Fruit fly (Drosophila melanogaster) whole organism, embryonic: ENCODE results near the gene Inx5.

Experiments used
- BEAF-32 ChIP-seq: fragments of 200-800 bp; sonication (Bioruptor generic); optimal IDR thresholded peaks from 3 replicates; lab custom pipeline; 2017; ENCODE audit warnings: missing biosample characterization, missing genetic modification characterization, mild to moderate bottlenecking, moderate library complexity, missing genetic modification reagents
- Bteb2 ChIP-seq: fragments of 200-800 bp; sonication (Bioruptor generic); optimal IDR thresholded peaks from 2 replicates; lab custom pipeline; 2016; ENCODE audit warnings: missing biosample characterization, missing genetic modification characterization
- CG10209 ChIP-seq: fragments of 200-800 bp; sonication (Bioruptor generic); optimal IDR thresholded peaks from 3 replicates; lab custom pipeline; 2017; ENCODE audit warnings: missing biosample characterization, mild to moderate bottlenecking, missing genetic modification characterization, missing genetic modification reagents
- CG10654 ChIP-seq: fragments of 200-800 bp; sonication (Bioruptor generic); optimal IDR thresholded peaks from 2 replicates; lab custom pipeline; 2016; ENCODE audit warnings: missing biosample characterization, missing genetic modification characterization
- CG12071 ChIP-seq: fragments of 200-800 bp; sonication (Bioruptor generic); optimal IDR thresholded peaks from 3 replicates; lab custom pipeline; 2018; ENCODE audit warnings: missing biosample characterization, mild to moderate bottlenecking, missing genetic modification characterization
- CG13624 ChIP-seq: fragments of 200-800 bp; sonication (Bioruptor generic); optimal IDR thresholded peaks from 2 replicates; lab custom pipeline; 2016; ENCODE audit warnings: missing biosample characterization, missing genetic modification characterization
- CG14710 ChIP-seq: fragments of 200-800 bp; sonication (Bioruptor generic); optimal IDR thresholded peaks from 3 replicates; lab custom pipeline; 2019; ENCODE audit warnings: missing biosample characterization, mild to moderate bottlenecking, missing genetic modification characterization, moderate library complexity
- CG15011 ChIP-seq: fragments of 200-800 bp; sonication (Bioruptor generic); optimal IDR thresholded peaks from 3 replicates; lab custom pipeline; 2018; ENCODE audit warnings: missing biosample characterization, mild to moderate bottlenecking, missing genetic modification characterization
- CG15696 ChIP-seq: fragments of 200-800 bp; sonication (Bioruptor generic); optimal IDR thresholded peaks from 2 replicates; lab custom pipeline; 2019; ENCODE audit warnings: missing biosample characterization, mild to moderate bottlenecking, missing genetic modification characterization, moderate library complexity
- CG17612 ChIP-seq: fragments of 200-800 bp; sonication (Bioruptor generic); IDR thresholded peaks from 2 replicates; pipeline ENCODE4 v1.3.6; 2022; ENCODE audit warnings: missing biosample characterization, missing genetic modification characterization
- CG1792 ChIP-seq: fragments of 200-800 bp; sonication (Bioruptor generic); optimal IDR thresholded peaks from 2 replicates; lab custom pipeline; 2016; ENCODE audit warnings: missing biosample characterization, missing genetic modification characterization
- CG2678 ChIP-seq: fragments of 200-800 bp; sonication (Bioruptor generic); optimal IDR thresholded peaks from 3 replicates; lab custom pipeline; 2019; ENCODE audit warnings: missing biosample characterization, mild to moderate bottlenecking, missing genetic modification characterization, moderate library complexity
- CG2875 ChIP-seq: fragments of 200-800 bp; sonication (Bioruptor generic); optimal IDR thresholded peaks from 2 replicates; lab custom pipeline; 2017; ENCODE audit warnings: missing biosample characterization, mild to moderate bottlenecking, missing genetic modification characterization, missing genetic modification reagents
- CG31365 ChIP-seq: fragments of 200-800 bp; sonication (Bioruptor generic); optimal IDR thresholded peaks from 2 replicates; lab custom pipeline; 2018; ENCODE audit warnings: missing biosample characterization, mild to moderate bottlenecking, missing genetic modification characterization
- CG4820 ChIP-seq: fragments of 200-800 bp; sonication (Bioruptor generic); optimal IDR thresholded peaks from 3 replicates; lab custom pipeline; 2016; ENCODE audit warnings: missing biosample characterization, missing genetic modification characterization
- CG5953 ChIP-seq: fragments of 200-800 bp; sonication (Bioruptor generic); IDR thresholded peaks from 2 replicates; pipeline ENCODE4 v1.3.6; 2022; ENCODE audit warnings: missing biosample characterization, missing genetic modification characterization
- CG6689 ChIP-seq: fragments of 200-800 bp; sonication (Bioruptor generic); IDR thresholded peaks from 2 replicates; pipeline ENCODE4 v1.3.6; 2022; ENCODE audit warnings: missing biosample characterization, missing genetic modification characterization
- CG7987 ChIP-seq: fragments of 200-800 bp; sonication (Bioruptor generic); optimal IDR thresholded peaks from 2 replicates; lab custom pipeline; 2018; ENCODE audit warnings: missing biosample characterization, mild to moderate bottlenecking, missing genetic modification characterization, moderate library complexity
- CG8281 ChIP-seq: fragments of 200-800 bp; sonication (Bioruptor generic); optimal IDR thresholded peaks from 2 replicates; lab custom pipeline; 2018; ENCODE audit warnings: missing biosample characterization, mild to moderate bottlenecking, missing genetic modification characterization, moderate library complexity
- CG8290 ChIP-seq, 3 experiments: fragments of 200-800 bp; sonication (Bioruptor generic); optimal IDR thresholded peaks; 2 replicates each; lab custom pipeline; 2016 to 2019; ENCODE audit warnings: missing biosample characterization in 3 of 3, missing genetic modification characterization in 3 of 3, mild to moderate bottlenecking in 2 of 3, moderate library complexity in 1 of 3
- CG9609 ChIP-seq: fragments of 200-800 bp; sonication (Bioruptor generic); optimal IDR thresholded peaks from 3 replicates; lab custom pipeline; 2016; ENCODE audit warnings: missing biosample characterization, missing genetic modification characterization
- Dref ChIP-seq: fragments of 200-800 bp; sonication (Bioruptor generic); IDR thresholded peaks from 2 replicates; pipeline ENCODE4 v1.3.6; 2022; ENCODE audit warnings: missing biosample characterization, missing genetic modification characterization
- Drgx ChIP-seq: fragments of 200-800 bp; sonication (Bioruptor generic); IDR thresholded peaks from 2 replicates; pipeline ENCODE4 v1.3.6; 2022; ENCODE audit warnings: missing biosample characterization, missing genetic modification characterization
- Elba2 ChIP-seq: fragments of 200-800 bp; sonication (Bioruptor generic); optimal IDR thresholded peaks from 3 replicates; lab custom pipeline; 2016; ENCODE audit warnings: missing biosample characterization, missing genetic modification characterization
- Gsc ChIP-seq: fragments of 200-800 bp; sonication (Bioruptor generic); IDR thresholded peaks from 2 replicates; pipeline ENCODE4 v1.3.6; 2022; ENCODE audit warnings: missing biosample characterization, missing genetic modification characterization
- HLH4C ChIP-seq: fragments of 200-800 bp; sonication (Bioruptor generic); IDR thresholded peaks from 3 replicates; pipeline ENCODE4 v1.3.6; 2022; ENCODE audit warnings: missing biosample characterization, missing genetic modification characterization; ENCODE audit not compliant: partially characterized antibody
- Lhr ChIP-seq: fragments of 200-800 bp; sonication (Bioruptor generic); optimal IDR thresholded peaks from 3 replicates; lab custom pipeline; 2017; ENCODE audit warnings: mild to moderate bottlenecking, missing biosample characterization, missing genetic modification reagents, missing genetic modification characterization
- MBD-R2 ChIP-seq: fragments of 200-800 bp; sonication (Bioruptor generic); IDR thresholded peaks from 2 replicates; pipeline ENCODE4 v1.3.6; 2022; ENCODE audit warnings: missing biosample characterization, missing genetic modification characterization
- Mad ChIP-seq: fragments of 200-800 bp; sonication (Bioruptor generic); optimal IDR thresholded peaks from 2 replicates; lab custom pipeline; 2016; ENCODE audit warnings: missing biosample characterization, missing genetic modification characterization
- Mrtf ChIP-seq: fragments of 200-800 bp; sonication (Bioruptor generic); IDR thresholded peaks from 3 replicates; pipeline ENCODE4 v1.3.6; 2022; ENCODE audit warnings: missing biosample characterization, missing genetic modification characterization
- NK7.1 ChIP-seq: fragments of 200-800 bp; sonication (Bioruptor generic); optimal IDR thresholded peaks from 3 replicates; lab custom pipeline; 2016; ENCODE audit warnings: missing biosample characterization, missing genetic modification characterization
- Poxn ChIP-seq: fragments of 200-800 bp; sonication (Bioruptor generic); IDR thresholded peaks from 2 replicates; pipeline ENCODE4 v1.3.6; 2022; ENCODE audit warnings: missing biosample characterization, missing genetic modification characterization
- Sox100B ChIP-seq: fragments of 200-800 bp; sonication (Bioruptor generic); optimal IDR thresholded peaks from 3 replicates; lab custom pipeline; 2018; ENCODE audit warnings: missing biosample characterization, mild to moderate bottlenecking, missing genetic modification characterization
- Vsx1 ChIP-seq: fragments of 200-800 bp; sonication (Bioruptor generic); optimal IDR thresholded peaks from 2 replicates; lab custom pipeline; 2017; ENCODE audit warnings: missing biosample characterization, mild to moderate bottlenecking, missing genetic modification characterization, missing genetic modification reagents
- amos ChIP-seq: fragments of 200-800 bp; sonication (Bioruptor generic); IDR thresholded peaks from 2 replicates; pipeline ENCODE4 v1.3.6; 2022; ENCODE audit warnings: missing biosample characterization, missing genetic modification characterization; ENCODE audit not compliant: partially characterized antibody
- caup ChIP-seq: fragments of 200-800 bp; sonication (Bioruptor generic); optimal IDR thresholded peaks from 3 replicates; lab custom pipeline; 2017; ENCODE audit warnings: missing biosample characterization, mild to moderate bottlenecking, missing genetic modification characterization, moderate library complexity; ENCODE audit not compliant: severe bottlenecking
- dpn ChIP-seq, 2 experiments: fragments of 200-800 bp; sonication (Bioruptor generic); optimal IDR thresholded peaks; 3 replicates each; lab custom pipeline; 2016; ENCODE audit warnings: missing biosample characterization in 2 of 2, missing genetic modification characterization in 2 of 2
- dysf ChIP-seq: fragments of 200-800 bp; sonication (Bioruptor generic); IDR thresholded peaks from 3 replicates; pipeline ENCODE4 v1.3.6; 2022; ENCODE audit warnings: missing biosample characterization, missing genetic modification characterization
- fd102C ChIP-seq: fragments of 200-800 bp; sonication (Bioruptor generic); optimal IDR thresholded peaks from 2 replicates; lab custom pipeline; 2018; ENCODE audit warnings: missing biosample characterization, mild to moderate bottlenecking, missing genetic modification characterization, moderate library complexity
- otp ChIP-seq: fragments of 200-800 bp; sonication (Bioruptor generic); IDR thresholded peaks from 3 replicates; pipeline ENCODE4, ENCODE4 v1.3.6; 2022; ENCODE audit warnings: missing biosample characterization, missing genetic modification characterization
- p53 ChIP-seq: fragments of 200-800 bp; sonication (Bioruptor generic); optimal IDR thresholded peaks from 2 replicates; lab custom pipeline; 2016; ENCODE audit warnings: missing biosample characterization, missing genetic modification characterization
- pros ChIP-seq: fragments of 200-800 bp; sonication (Bioruptor generic); optimal IDR thresholded peaks from 3 replicates; lab custom pipeline; 2019; ENCODE audit warnings: missing biosample characterization, mild to moderate bottlenecking, missing genetic modification characterization, moderate library complexity
- row ChIP-seq: fragments of 200-800 bp; sonication (Bioruptor generic); IDR thresholded peaks from 3 replicates; pipeline ENCODE4 v1.3.6; 2022; ENCODE audit warnings: missing biosample characterization, missing genetic modification characterization
- trh ChIP-seq: fragments of 200-800 bp; sonication (Bioruptor generic); optimal IDR thresholded peaks from 2 replicates; lab custom pipeline; 2016; ENCODE audit warnings: missing biosample characterization, missing genetic modification characterization
- twi ChIP-seq: fragments of 200-800 bp; optimal IDR thresholded peaks from 2 replicates; lab custom pipeline; 2019; ENCODE audit warnings: missing biosample characterization, mild to moderate bottlenecking, missing genetic modification characterization, moderate library complexity
- usp ChIP-seq: fragments of >200 bp; optimal IDR thresholded peaks from 2 replicates; lab custom pipeline; 2017; ENCODE audit warnings: missing biosample characterization, missing genetic modification characterization
- wdn ChIP-seq: fragments of 200-800 bp; sonication (Bioruptor generic); IDR thresholded peaks from 2 replicates; pipeline ENCODE4 v1.3.6; 2022; ENCODE audit warnings: missing biosample characterization, missing genetic modification characterization
- yki ChIP-seq: fragments of >200 bp; optimal IDR thresholded peaks from 3 replicates; lab custom pipeline; 2018
- zen ChIP-seq: fragments of 200-800 bp; sonication (Bioruptor generic); optimal IDR thresholded peaks from 3 replicates; lab custom pipeline; 2018; ENCODE audit warnings: missing biosample characterization, mild to moderate bottlenecking, missing genetic modification characterization, moderate library complexity
- zfh1 ChIP-seq: fragments of 200-800 bp; sonication (Bioruptor generic); IDR thresholded peaks from 3 replicates; pipeline ENCODE4 v1.3.6; 2022; ENCODE audit warnings: missing biosample characterization, missing genetic modification characterization

The Inx5 gene

dm6 chrX:19155922-19156437 lies 14.7 kb downstream of the Inx5 start (continued):
- TF ChIP-seq amos (GFP tag; lab: Robert Waterston, UW), result no peak
- TF ChIP-seq Bteb2 (GFP tag; lab: Kevin White, UChicago), result no peak
- TF ChIP-seq Poxn, result no peak
- TF ChIP-seq CG4820 (GFP tag; lab: Kevin White, UChicago), result peak; percentile 83
- peak; percentile 87 for TF ChIP-seq otp (GFP tag; lab: Robert Waterston, UW)
- TF ChIP-seq CG5953 (GFP tag; lab: Robert Waterston, UW), result peak; percentile 43; the same call in 1 of the 2 replicates
- peak; percentile 64 for TF ChIP-seq Lhr (GFP tag; lab: Kevin White, UChicago)
- peak; percentile 95 for TF ChIP-seq zen (tag; lab: Kevin White, UChicago)
- no peak for TF ChIP-seq usp
- no peak for TF ChIP-seq CG31365
- no peak for TF ChIP-seq p53 (GFP tag; lab: Kevin White, UChicago)
- no peak for TF ChIP-seq NK7.1 (GFP tag; lab: Kevin White, UChicago)
- peak; percentile 51; the same call in 1 of the 2 replicates for TF ChIP-seq CG17612
- no peak for TF ChIP-seq yki
- peak; percentile 82 for TF ChIP-seq dysf (GFP tag; lab: Robert Waterston, UW)
- TF ChIP-seq CG13624, result no peak
- TF ChIP-seq zfh1, result peak; percentile 95
- peak; percentile 62 for TF ChIP-seq trh
- TF ChIP-seq CG8281 (tag; lab: Kevin White, UChicago), result peak; percentile 38
- peak; percentile 46 for TF ChIP-seq Mad (GFP tag; lab: Kevin White, UChicago)
- TF ChIP-seq Vsx1 (GFP tag; lab: Kevin White, UChicago), result peak; percentile 38
- peak; percentile 86 for TF ChIP-seq CG6689 (GFP tag; lab: Robert Waterston, UW)
- no peak for TF ChIP-seq Dref (GFP tag; lab: Robert Waterston, UW)
- peak; percentile 59; the same call in 1 of the 2 replicates for TF ChIP-seq MBD-R2
- peak; percentile 84 for TF ChIP-seq Drgx
- TF ChIP-seq CG9609 (GFP tag; lab: Kevin White, UChicago), result peak; percentile 43
- TF ChIP-seq CG12071, result no peak
- no peak for TF ChIP-seq CG1792
- peak; percentile 39 for TF ChIP-seq CG7987 (GFP tag; lab: Kevin White, UChicago)
- TF ChIP-seq BEAF-32 (GFP tag; lab: Kevin White, UChicago), result no peak
- peak; percentile 25 to 74 for TF ChIP-seq dpn (GFP tag; optimal IDR thresholded peaks at IDR 0.05; lab: Kevin White, UChicago)
- TF ChIP-seq pros, result peak; percentile 59
- peak; percentile 51 for TF ChIP-seq Gsc (GFP tag; lab: Robert Waterston, UW)
- peak; percentile 81 for TF ChIP-seq CG10209 (GFP tag; lab: Kevin White, UChicago)
- TF ChIP-seq fd102C, result peak; percentile 89
- TF ChIP-seq wdn, result peak; percentile 55
- peak; percentile 65; the same call in 2 of the 3 replicates for TF ChIP-seq Mrtf
- peak; percentile 74 for TF ChIP-seq twi (tag; lab: Kevin White, UChicago)
- no peak for TF ChIP-seq HLH4C (GFP tag; lab: Robert Waterston, UW)
- TF ChIP-seq Sox100B, result peak; percentile 75
- peak; percentile 99 for TF ChIP-seq CG15696
- peak; percentile 67 for TF ChIP-seq Elba2 (GFP tag; lab: Kevin White, UChicago)
- peak; percentile 85 for TF ChIP-seq CG2678 (tag; lab: Kevin White, UChicago)
- TF ChIP-seq CG14710 (tag; lab: Kevin White, UChicago), result peak; percentile 93
- peak; percentile 75 for TF ChIP-seq CG10654 (GFP tag; lab: Kevin White, UChicago)
- TF ChIP-seq CG8290 (GFP tag; optimal IDR thresholded peaks at IDR 0.05; lab: Kevin White, UChicago), result peak; percentile 72
- peak; percentile 0 to 74 for TF ChIP-seq CG8290 (tag; optimal IDR thresholded peaks at IDR 0.05; lab: Kevin White, UChicago)
- TF ChIP-seq caup (GFP tag; lab: Kevin White, UChicago), result peak; percentile 74
- TF ChIP-seq CG15011 (GFP tag; lab: Kevin White, UChicago), result peak; percentile 63
- TF ChIP-seq CG2875 (GFP tag; lab: Kevin White, UChicago), result peak; percentile 82
- peak; percentile 82 for TF ChIP-seq row (GFP tag; lab: Robert Waterston, UW)
